Worm (Caenorhabditis elegans): ENCODE results near the gene Y27F2A.10.
"Not testable (repeated sequence)": the region's sequence is repeated elsewhere in the genome, so short reads cannot be mapped to it uniquely, and the experiment has no call there.

DNA sequence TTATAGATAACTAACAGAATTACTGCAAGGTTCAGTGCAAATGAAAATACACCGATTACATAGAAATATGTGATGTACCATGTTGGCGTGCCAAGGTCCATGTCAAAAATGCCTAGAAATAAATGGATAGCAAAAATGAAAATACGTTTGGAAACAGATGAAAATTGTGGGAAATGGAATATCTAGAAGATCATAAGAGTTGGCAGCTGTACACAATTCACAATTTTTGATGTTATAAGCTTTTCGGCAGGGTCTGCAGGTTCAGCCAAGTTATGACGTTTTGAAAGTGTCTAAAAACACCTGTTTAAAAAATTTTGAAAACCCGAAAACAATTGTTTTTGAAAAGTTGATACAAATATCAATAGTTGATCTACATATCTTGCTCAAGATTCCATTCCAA, 27.5 kb downstream of the Y27F2A.10 start, which contains the start of gene sri-43:
- TF ChIP-seq lin-11 (tag; optimal IDR thresholded peaks at IDR 0.05); zag-1 (tag; optimal IDR thresholded peaks at IDR 0.05); dmd-4 (tag; optimal IDR thresholded peaks at IDR 0.05); ama-1 (optimal IDR thresholded peaks at IDR 0.05); snpc-4 (tag; optimal IDR thresholded peaks at IDR 0.05): not testable (repeated sequence)
